Worm (Caenorhabditis elegans) whole organism, late embryonic: ENCODE measurements around the gene fip-4.

Experiments used
- K02D7.2 ChIP-seq: sonication (generic microtip); optimal IDR thresholded peaks from 2 replicates; lab custom pipeline; 2017; ENCODE audit warnings: mild to moderate bottlenecking, missing genetic modification characterization, missing compliant biosample characterization
- ahr-1 ChIP-seq: sonication (generic microtip); optimal IDR thresholded peaks from 2 replicates; lab custom pipeline; 2016; ENCODE audit warnings: missing genetic modification characterization, missing compliant biosample characterization
- ama-1 ChIP-seq: fragments of 150-350 bp; optimal IDR thresholded peaks from 2 replicates; lab custom pipeline; 2014
- ceh-2 ChIP-seq: sonication (generic microtip); optimal IDR thresholded peaks from 2 replicates; lab custom pipeline; 2016; ENCODE audit warnings: missing genotype, missing genetic modification characterization, missing compliant biosample characterization
- ets-4 ChIP-seq: sonication (generic microtip); optimal IDR thresholded peaks from 2 replicates; lab custom pipeline; 2016; ENCODE audit warnings: missing genetic modification characterization, missing compliant biosample characterization
- eyg-1 ChIP-seq: sonication (generic microtip); optimal IDR thresholded peaks from 2 replicates; lab custom pipeline; 2016; ENCODE audit warnings: missing genotype, missing genetic modification characterization, missing compliant biosample characterization
- madf-2 ChIP-seq: sonication (generic microtip); optimal IDR thresholded peaks from 2 replicates; lab custom pipeline; 2017; ENCODE audit warnings: missing genetic modification characterization, missing compliant biosample characterization
- nhr-11 ChIP-seq: fragments of 150-350 bp; optimal IDR thresholded peaks from 2 replicates; lab custom pipeline; 2014; ENCODE audit warnings: missing biosample characterization, missing genetic modification characterization
- pag-3 ChIP-seq: sonication (generic microtip); optimal IDR thresholded peaks from 2 replicates; lab custom pipeline; 2016; ENCODE audit warnings: missing compliant biosample characterization, missing genetic modification characterization, borderline replicate concordance
- pha-2 ChIP-seq: sonication (generic microtip); optimal IDR thresholded peaks from 2 replicates; lab custom pipeline; 2017; ENCODE audit warnings: mild to moderate bottlenecking, missing genetic modification characterization, missing compliant biosample characterization
- pha-4 ChIP-seq: fragments of 150-350 bp; optimal IDR thresholded peaks from 2 replicates; lab custom pipeline; 2018; ENCODE audit warnings: missing biosample characterization, missing genetic modification reagents, missing genetic modification characterization
- sdc-2 ChIP-seq: sonication (generic microtip); optimal IDR thresholded peaks from 2 replicates; lab custom pipeline; 2016; ENCODE audit warnings: missing genotype, missing genetic modification characterization, missing compliant biosample characterization
- sox-4 ChIP-seq: sonication (generic microtip); optimal IDR thresholded peaks from 2 replicates; lab custom pipeline; 2017; ENCODE audit warnings: mild to moderate bottlenecking, missing genetic modification characterization, inconsistent platforms, missing compliant biosample characterization
- syd-9 ChIP-seq: sonication (generic microtip); optimal IDR thresholded peaks from 2 replicates; lab custom pipeline; 2016; ENCODE audit warnings: mild to moderate bottlenecking, missing genetic modification characterization, moderate library complexity, missing compliant biosample characterization

DNA sequence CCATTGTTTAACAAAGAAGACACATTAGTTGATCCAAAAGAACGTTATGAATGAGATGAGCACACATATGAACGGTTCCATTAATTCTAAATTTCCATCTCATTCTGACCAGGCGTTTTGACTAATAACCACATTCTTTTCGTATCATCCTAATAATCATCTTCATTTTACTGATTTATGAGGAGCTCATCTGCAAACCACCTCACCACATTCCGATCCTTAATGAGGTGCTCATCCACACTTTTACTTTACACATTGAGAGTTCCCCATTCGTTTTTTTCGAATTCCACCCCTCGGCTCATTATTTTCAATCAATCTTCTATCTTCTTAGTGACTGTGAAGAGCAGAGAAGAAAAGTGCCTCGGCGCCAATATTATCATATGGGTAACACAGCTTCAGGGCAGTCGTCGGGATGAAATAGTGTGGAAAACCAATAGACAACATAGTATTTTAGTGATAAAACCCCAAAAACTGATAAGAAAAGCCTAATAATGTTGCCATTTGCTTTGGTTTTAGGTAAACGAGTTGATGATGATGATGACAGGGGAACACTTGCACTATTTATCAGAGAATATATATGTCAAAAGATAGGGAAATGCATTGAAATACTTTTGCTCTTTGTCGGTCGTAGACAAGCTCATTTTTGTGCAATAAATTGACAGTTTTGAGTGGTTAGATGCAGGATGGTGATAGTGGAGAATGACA lies 40.1 kb upstream of the fip-4 start:
- no peak for TF ChIP-seq K02D7.2 (tag; lab: Kevin White, UChicago)
- TF ChIP-seq pag-3 (tag; lab: Kevin White, UChicago), result no peak
- no peak for TF ChIP-seq pha-4 (tag; lab: Kevin White, UChicago)
- no peak for TF ChIP-seq ama-1 (lab: Kevin White, UChicago)
- no peak for TF ChIP-seq eyg-1 (tag; lab: Kevin White, UChicago)
- TF ChIP-seq ahr-1, result no peak
- TF ChIP-seq ets-4 (tag; lab: Kevin White, UChicago), result no peak
- TF ChIP-seq nhr-11 (tag; lab: Kevin White, UChicago), result no peak
- TF ChIP-seq pha-2, result no peak
- TF ChIP-seq ceh-2 (tag; lab: Kevin White, UChicago), result no peak
- TF ChIP-seq madf-2, result no peak
- TF ChIP-seq sdc-2 (tag; lab: Kevin White, UChicago), result no peak
- TF ChIP-seq syd-9, result no peak
- TF ChIP-seq sox-4 (tag; lab: Kevin White, UChicago), result no peak
